Worm (Caenorhabditis elegans): ENCODE measurements around the gene R166.2.

DNA sequence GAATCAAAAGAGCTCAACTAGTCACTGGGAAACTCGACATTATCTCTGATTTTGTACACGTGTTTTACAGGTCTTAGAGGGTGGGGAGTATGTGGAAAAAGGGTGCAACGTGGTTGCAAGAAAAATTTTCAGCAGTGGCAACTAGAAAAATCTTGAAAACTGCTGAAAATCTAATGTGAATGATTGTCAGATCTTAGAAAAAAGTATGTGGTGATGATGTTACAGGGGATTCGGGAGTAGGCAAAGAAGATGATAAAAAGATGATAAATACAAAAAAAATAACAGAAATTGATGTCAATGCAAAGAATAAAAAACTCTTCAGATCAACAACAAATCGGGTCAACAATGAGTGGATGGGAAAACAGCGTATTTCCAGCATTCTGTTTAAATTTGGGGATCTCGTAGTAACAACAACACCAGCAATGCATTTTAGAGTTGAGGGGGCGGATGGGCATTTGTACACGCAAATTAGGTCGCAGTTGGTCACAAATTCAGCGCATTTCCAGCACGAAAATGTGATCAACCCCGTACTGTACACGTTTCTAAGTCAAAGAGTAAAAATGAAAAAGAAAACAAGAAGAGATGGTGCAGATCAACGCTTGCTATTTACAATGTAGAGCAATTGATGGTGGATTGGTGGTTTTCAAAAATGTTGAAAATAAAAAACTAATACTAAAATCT is 6.1 kb upstream of the R166.2 start:
- TF ChIP-seq nhr-28 (tag; optimal IDR thresholded peaks at IDR 0.05) (no peak), flh-1 (GFP tag; optimal IDR thresholded peaks at IDR 0.05) (no peak), drap-1 (GFP tag; optimal IDR thresholded peaks at IDR 0.05) (no peak), ces-1 (GFP tag; optimal IDR thresholded peaks at IDR 0.05) (no peak), unc-39 (tag; optimal IDR thresholded peaks at IDR 0.05) (no peak), blmp-1 (tag; optimal IDR thresholded peaks at IDR 0.05) (no peak), ceh-83 (GFP tag; optimal IDR thresholded peaks at IDR 0.05) (no peak), snpc-4 (tag; optimal IDR thresholded peaks at IDR 0.05) (no peak), pha-4 (tag; optimal IDR thresholded peaks at IDR 0.05) (no peak), elt-1 (tag; optimal IDR thresholded peaks at IDR 0.05; ENCODE audit: borderline replicate concordance, insufficient read depth) (no peak), zip-8 (tag; optimal IDR thresholded peaks at IDR 0.05) (no peak), lin-32 (GFP tag; optimal IDR thresholded peaks at IDR 0.05) (no peak), unc-62 (GFP tag; optimal IDR thresholded peaks at IDR 0.05) (no peak)
